Fruit fly (Drosophila melanogaster) whole organism, embryonic: Measurements from ENCODE around the gene CecB.

Source experiments
- CG1602 ChIP-seq: fragments of 200-800 bp; sonication (Bioruptor generic); optimal IDR thresholded peaks from 3 replicates; lab custom pipeline; 2016; ENCODE audit warnings: missing biosample characterization, missing genetic modification characterization
- CG18619 ChIP-seq: fragments of 200-800 bp; sonication (Bioruptor generic); optimal IDR thresholded peaks from 3 replicates; lab custom pipeline; 2017; ENCODE audit warnings: missing biosample characterization, mild to moderate bottlenecking, missing genetic modification characterization
- CG8478 ChIP-seq: fragments of >200 bp; optimal IDR thresholded peaks from 2 replicates; lab custom pipeline; 2018
- Eip74EF ChIP-seq, 2 experiments: fragments of 200-800 bp in 1 of 2; fragments of >200 bp in 1 of 2; sonication (Bioruptor generic) in 1 of 2; optimal IDR thresholded peaks; 2 replicates each; lab custom pipeline; 2017 to 2019; ENCODE audit warnings: missing biosample characterization in 2 of 2, missing genetic modification characterization in 2 of 2, mild to moderate bottlenecking in 1 of 2, moderate library complexity in 1 of 2
- Hr51 ChIP-seq, 2 experiments: fragments of 200-800 bp; sonication (Bioruptor generic); optimal IDR thresholded peaks; 2 replicates in 1 of 2; 3 replicates in 1 of 2; lab custom pipeline; 2016 to 2018; ENCODE audit warnings: missing biosample characterization in 2 of 2, missing genetic modification characterization in 2 of 2, mild to moderate bottlenecking in 1 of 2, moderate library complexity in 1 of 2
- Med ChIP-seq: fragments of 200-800 bp; sonication (Bioruptor generic); peaks from one replicate; lab custom pipeline; 2016; ENCODE audit warnings: missing biosample characterization, missing genetic modification characterization, mild to moderate bottlenecking, inconsistent platforms, moderate library complexity
- ab ChIP-seq: fragments of 200-800 bp; sonication (Bioruptor generic); optimal IDR thresholded peaks from 2 replicates; lab custom pipeline; 2016; ENCODE audit warnings: missing biosample characterization, missing genetic modification characterization
- pros ChIP-seq: fragments of 200-800 bp; sonication (Bioruptor generic); optimal IDR thresholded peaks from 3 replicates; lab custom pipeline; 2019; ENCODE audit warnings: missing biosample characterization, mild to moderate bottlenecking, missing genetic modification characterization, moderate library complexity
- psq ChIP-seq: fragments of 200-800 bp; sonication (Bioruptor generic); optimal IDR thresholded peaks from 2 replicates; lab custom pipeline; 2017; ENCODE audit warnings: missing biosample characterization, missing genetic modification characterization
- schlank ChIP-seq: fragments of 200-800 bp; sonication (Bioruptor generic); optimal IDR thresholded peaks from 2 replicates; lab custom pipeline; 2018; ENCODE audit warnings: missing biosample characterization, mild to moderate bottlenecking, missing genetic modification characterization
- toy ChIP-seq: fragments of 200-800 bp; sonication (Bioruptor generic); IDR thresholded peaks from 2 replicates; pipeline ENCODE4 v1.3.6; 2022; ENCODE audit warnings: missing biosample characterization, missing genetic modification characterization

DNA sequence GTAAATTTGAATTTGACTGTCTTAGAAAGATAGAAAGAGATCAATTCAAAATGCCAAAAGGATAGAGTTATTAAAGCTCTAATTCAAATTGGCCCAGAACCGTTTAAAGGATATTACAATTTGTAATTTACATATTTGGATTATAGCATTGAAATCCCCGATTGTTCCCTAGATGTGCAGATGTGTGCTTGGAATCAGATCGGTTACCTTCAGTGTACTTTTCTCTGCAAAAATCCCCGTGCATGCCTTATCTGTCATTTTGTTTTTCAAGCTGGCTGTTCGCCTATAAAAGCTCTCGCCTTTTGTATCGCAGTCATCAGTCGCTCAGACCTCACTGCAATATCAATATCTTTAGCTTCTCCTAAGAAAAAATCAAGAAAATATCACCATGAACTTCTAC is 3.0 kb downstream of the CecB start, which contains the start of gene CecA1:
- TF ChIP-seq Hr51 (GFP tag; optimal IDR thresholded peaks at IDR 0.05; lab: Kevin White, UChicago) (no peak), Med (no peak), psq (no peak), ab (no peak), schlank (tag; lab: Kevin White, UChicago) (no peak), Eip74EF (GFP tag; optimal IDR thresholded peaks at IDR 0.05; lab: Kevin White, UChicago) (no peak), CG18619 (GFP tag; lab: Kevin White, UChicago) (no peak), toy (GFP tag; lab: Robert Waterston, UW) (no peak), CG1602 (GFP tag; lab: Kevin White, UChicago) (no peak), pros (no peak), CG8478 (lab: Kevin White, UChicago) (no peak)
